Fruit fly (Drosophila melanogaster) S2 (cell line): ENCODE results near the gene gro.

Experiments
- CG8478 ChIP-seq: fragments of >200 bp; optimal IDR thresholded peaks from 2 replicates; lab custom pipeline; 2018
- CTCF ChIP-seq, 2 experiments: fragments of >200 bp; optimal IDR thresholded peaks; 2 replicates each; lab custom pipeline; 2018

dm6 chr3R:26002039-26002438 is 39.5 kb upstream of the gro start:
- TF ChIP-seq CG8478 (lab: Kevin White, UChicago) (no peak), CTCF (optimal IDR thresholded peaks at IDR 0.05; lab: Kevin White, UChicago) (no peak)
